Fruit fly (Drosophila melanogaster): ENCODE results near the gene S1P.

- no peak for TF ChIP-seq psq (optimal IDR thresholded peaks at IDR 0.05)
- TF ChIP-seq Myc (optimal IDR thresholded peaks at IDR 0.05), result no peak
- no peak for TF ChIP-seq Sin3A (optimal IDR thresholded peaks at IDR 0.05)
- no peak for TF ChIP-seq h (optimal IDR thresholded peaks at IDR 0.05)
Observed at dm6 chr3L:21584683-21585082, 32.5 kb downstream of the S1P start.

Measured in Kc167 (cell line).